Worm (Caenorhabditis elegans) whole organism, L3 larva: ENCODE measurements around the gene papl-1.

Experiments used
- R02D3.7 ChIP-seq: fragments of 150-350 bp; optimal IDR thresholded peaks from 2 replicates; lab custom pipeline; 2014; ENCODE audit warnings: missing biosample characterization, missing genetic modification characterization
- ZK546.5 ChIP-seq: sonication (generic microtip); optimal IDR thresholded peaks from 2 replicates; lab custom pipeline; 2017; ENCODE audit warnings: missing biosample characterization, missing genetic modification characterization
- aly-2 ChIP-seq: fragments of 150-350 bp; optimal IDR thresholded peaks from 2 replicates; lab custom pipeline; 2014; ENCODE audit warnings: missing biosample characterization, missing genetic modification characterization
- ama-1 ChIP-seq: fragments of 150-350 bp; optimal IDR thresholded peaks from 2 replicates; lab custom pipeline; 2018
- ceh-16 ChIP-seq: sonication (generic microtip); optimal IDR thresholded peaks from 2 replicates; lab custom pipeline; 2017; ENCODE audit warnings: missing biosample characterization, missing genetic modification characterization
- ceh-28 ChIP-seq: fragments of 150-350 bp; optimal IDR thresholded peaks from 2 replicates; lab custom pipeline; 2014; ENCODE audit warnings: missing biosample characterization, missing genetic modification reagents, missing genetic modification characterization
- ceh-82 ChIP-seq: fragments of 150-350 bp; optimal IDR thresholded peaks from 2 replicates; lab custom pipeline; 2014; ENCODE audit warnings: missing biosample characterization, missing genetic modification characterization
- ceh-9 ChIP-seq: sonication (generic microtip); optimal IDR thresholded peaks from 2 replicates; lab custom pipeline; 2018; ENCODE audit warnings: missing biosample characterization, missing genetic modification characterization
- egl-27 ChIP-seq: sonication (generic microtip); optimal IDR thresholded peaks from 4 replicates; lab custom pipeline; 2017; ENCODE audit warnings: missing biosample characterization, missing genetic modification reagents, missing genetic modification characterization
- egl-5 ChIP-seq: fragments of 150-350 bp; optimal IDR thresholded peaks from 2 replicates; lab custom pipeline; 2017; ENCODE audit warnings: missing biosample characterization, missing genetic modification reagents, missing genetic modification characterization, inconsistent platforms
- elt-1 ChIP-seq: fragments of 150-350 bp; optimal IDR thresholded peaks from 2 replicates; lab custom pipeline; 2014; ENCODE audit warnings: missing biosample characterization, missing genetic modification characterization
- elt-2 ChIP-seq: sonication (generic microtip); optimal IDR thresholded peaks from 2 replicates; lab custom pipeline; 2016; ENCODE audit warnings: missing genetic modification reagents, mild to moderate bottlenecking, missing genetic modification characterization, missing compliant biosample characterization
- eor-1 ChIP-seq, 2 experiments: fragments of 150-350 bp; optimal IDR thresholded peaks; 2 replicates each; lab custom pipeline; 2014 to 2018; ENCODE audit warnings: missing biosample characterization in 2 of 2, missing genetic modification characterization in 2 of 2
- fkh-10 ChIP-seq: sonication (generic microtip); optimal IDR thresholded peaks from 2 replicates; lab custom pipeline; 2017; ENCODE audit warnings: missing biosample characterization, missing genetic modification reagents, missing genetic modification characterization
- fos-1 ChIP-seq: fragments of 150-350 bp; optimal IDR thresholded peaks from 2 replicates; lab custom pipeline; 2014; ENCODE audit warnings: missing biosample characterization, missing genetic modification characterization
- jun-1 ChIP-seq: fragments of 150-350 bp; optimal IDR thresholded peaks from 2 replicates; lab custom pipeline; 2014; ENCODE audit warnings: missing biosample characterization, missing genetic modification reagents, missing genetic modification characterization
- lin-15B ChIP-seq: fragments of 150-350 bp; optimal IDR thresholded peaks from 2 replicates; lab custom pipeline; 2014; ENCODE audit warnings: missing biosample characterization, missing genetic modification characterization
- lin-39 ChIP-seq: fragments of 150-350 bp; optimal IDR thresholded peaks from 2 replicates; lab custom pipeline; 2018; ENCODE audit warnings: missing biosample characterization, missing genetic modification reagents, missing genetic modification characterization
- lsy-12 ChIP-seq: sonication (generic microtip); optimal IDR thresholded peaks from 2 replicates; lab custom pipeline; 2016; ENCODE audit warnings: mild to moderate bottlenecking, missing genetic modification characterization, missing compliant biosample characterization
- nfya-1 ChIP-seq: sonication (generic microtip); optimal IDR thresholded peaks from 2 replicates; lab custom pipeline; 2017; ENCODE audit warnings: missing genetic modification characterization, mild to moderate bottlenecking, missing compliant biosample characterization, antibody characterized with exemption, moderate library complexity; ENCODE audit not compliant: insufficient read depth
- nhr-11 ChIP-seq: fragments of 150-350 bp; optimal IDR thresholded peaks from 2 replicates; lab custom pipeline; 2014; ENCODE audit warnings: missing biosample characterization, missing genetic modification characterization
- nhr-12 ChIP-seq: fragments of 150-350 bp; optimal IDR thresholded peaks from 2 replicates; lab custom pipeline; 2014; ENCODE audit warnings: missing biosample characterization, missing genetic modification characterization
- nhr-23 ChIP-seq: fragments of 150-350 bp; optimal IDR thresholded peaks from 2 replicates; lab custom pipeline; 2014; ENCODE audit warnings: missing biosample characterization, missing genetic modification reagents, missing genetic modification characterization
- nhr-25 ChIP-seq: sonication (generic microtip); optimal IDR thresholded peaks from 2 replicates; lab custom pipeline; 2017; ENCODE audit warnings: missing biosample characterization, missing genetic modification characterization
- nhr-28 ChIP-seq: fragments of 150-350 bp; optimal IDR thresholded peaks from 2 replicates; lab custom pipeline; 2014; ENCODE audit warnings: missing biosample characterization, missing genetic modification characterization
- nhr-43 ChIP-seq: sonication (generic microtip); optimal IDR thresholded peaks from 2 replicates; lab custom pipeline; 2016; ENCODE audit warnings: mild to moderate bottlenecking, missing genetic modification characterization, missing compliant biosample characterization; ENCODE audit not compliant: poor library complexity, severe bottlenecking
- nhr-67 ChIP-seq: fragments of 150-350 bp; optimal IDR thresholded peaks from 2 replicates; lab custom pipeline; 2014; ENCODE audit warnings: missing biosample characterization, missing genetic modification characterization
- nhr-77 ChIP-seq: fragments of 150-350 bp; optimal IDR thresholded peaks from 2 replicates; lab custom pipeline; 2014; ENCODE audit warnings: missing biosample characterization, missing genetic modification characterization
- pha-4 ChIP-seq: fragments of 150-350 bp; optimal IDR thresholded peaks from 2 replicates; lab custom pipeline; 2014; ENCODE audit warnings: missing biosample characterization, missing genetic modification reagents, missing genetic modification characterization
- pqm-1 ChIP-seq: fragments of 150-350 bp; optimal IDR thresholded peaks from 2 replicates; lab custom pipeline; 2017; ENCODE audit warnings: missing biosample characterization, missing genetic modification characterization, inconsistent platforms
- sea-2 ChIP-seq: fragments of 150-350 bp; sonication (generic microtip); optimal IDR thresholded peaks from 4 replicates; lab custom pipeline; 2014; ENCODE audit warnings: missing biosample characterization, missing genetic modification reagents, missing genetic modification characterization
- snpc-4 ChIP-seq: fragments of 150-350 bp; optimal IDR thresholded peaks from 2 replicates; lab custom pipeline; 2014; ENCODE audit warnings: missing biosample characterization, missing genetic modification characterization
- tbx-2 ChIP-seq: sonication (generic microtip); optimal IDR thresholded peaks from 2 replicates; lab custom pipeline; 2016; ENCODE audit warnings: mild to moderate bottlenecking, missing genetic modification characterization, missing compliant biosample characterization
- unc-62 ChIP-seq: fragments of 150-350 bp; sonication (generic microtip); optimal IDR thresholded peaks from 4 replicates; lab custom pipeline; 2014; ENCODE audit warnings: missing biosample characterization, missing genetic modification reagents, missing genetic modification characterization
- zag-1 ChIP-seq: fragments of 150-350 bp; optimal IDR thresholded peaks from 2 replicates; lab custom pipeline; 2014; ENCODE audit warnings: missing biosample characterization, missing genetic modification characterization
- ztf-11 ChIP-seq: fragments of 150-350 bp; optimal IDR thresholded peaks from 2 replicates; lab custom pipeline; 2014; ENCODE audit warnings: missing biosample characterization, missing genetic modification characterization
- ztf-4 ChIP-seq: fragments of 150-350 bp; optimal IDR thresholded peaks from 2 replicates; lab custom pipeline; 2014; ENCODE audit warnings: missing biosample characterization, missing genetic modification characterization

The papl-1 gene

DNA sequence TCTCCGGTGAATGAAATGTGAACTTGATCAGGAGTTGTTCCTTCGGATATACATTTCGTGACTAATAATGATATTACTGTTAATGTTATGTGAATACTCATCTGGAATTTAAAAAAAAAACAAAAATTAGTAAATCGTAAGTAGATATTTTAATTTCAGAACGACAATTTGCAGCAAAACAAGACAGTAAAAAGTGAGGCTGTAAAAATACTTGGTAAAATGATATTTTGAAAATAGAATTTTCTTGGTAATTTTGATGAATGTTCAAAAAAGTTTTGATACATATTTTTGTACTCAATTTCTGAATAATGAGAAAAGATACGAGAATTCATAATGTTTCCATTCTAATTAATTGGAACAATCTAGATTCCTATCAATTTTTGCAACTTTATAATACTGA is at the start of gene papl-1:
TSS of gene papl-1 (minus strand) at position 101 of the 400 bp plus-strand sequence.
- TF ChIP-seq lin-39 (tag; lab: Kevin White, UChicago) (no peak), ceh-9 (tag; lab: Kevin White, UChicago) (no peak), nhr-25 (tag; lab: Kevin White, UChicago) (no peak), ztf-11 (tag; lab: Kevin White, UChicago) (no peak), R02D3.7 (tag; lab: Kevin White, UChicago) (no peak), lsy-12 (tag; lab: Kevin White, UChicago) (no peak), elt-1 (tag; lab: Kevin White, UChicago) (no peak), aly-2 (tag; lab: Kevin White, UChicago) (no peak), ceh-16 (no peak), nfya-1 (tag; lab: Kevin White, UChicago) (no peak), elt-2 (tag; lab: Kevin White, UChicago) (no peak)

DNA sequence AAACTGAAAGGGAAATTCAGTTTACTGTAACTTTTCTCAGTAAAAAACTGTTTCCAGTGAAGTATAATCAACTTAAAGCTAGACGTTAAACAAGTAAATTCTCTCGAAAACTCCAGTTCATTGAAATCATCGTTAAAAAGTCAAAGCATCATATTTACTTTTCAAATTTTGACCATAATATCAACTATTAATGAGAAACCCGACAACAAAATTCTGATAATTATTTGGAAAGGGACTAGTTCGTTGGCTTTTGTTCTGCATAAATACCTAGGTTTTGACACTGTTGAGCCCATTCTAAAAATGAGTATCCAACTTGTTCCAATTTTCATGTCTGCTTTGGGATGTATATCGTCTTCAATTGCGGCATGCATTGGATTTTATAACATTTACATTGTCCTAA is 46.6 kb upstream of the papl-1 start, which contains the start of gene ZC443.7:
TSS of gene ZC443.7 (plus strand) at position 301 of the 400 bp plus-strand sequence.
- TF ChIP-seq ZK546.5 (no peak), elt-1 (tag; lab: Kevin White, UChicago) (no peak), nhr-12 (tag; lab: Kevin White, UChicago) (no peak), nhr-77 (tag; lab: Kevin White, UChicago) (no peak), lin-39 (tag; lab: Kevin White, UChicago) (no peak), egl-5 (tag; lab: Kevin White, UChicago) (no peak), ceh-16 (no peak), zag-1 (no peak), eor-1 (tag; optimal IDR thresholded peaks at IDR 0.05; lab: Kevin White, UChicago) (no peak)

DNA sequence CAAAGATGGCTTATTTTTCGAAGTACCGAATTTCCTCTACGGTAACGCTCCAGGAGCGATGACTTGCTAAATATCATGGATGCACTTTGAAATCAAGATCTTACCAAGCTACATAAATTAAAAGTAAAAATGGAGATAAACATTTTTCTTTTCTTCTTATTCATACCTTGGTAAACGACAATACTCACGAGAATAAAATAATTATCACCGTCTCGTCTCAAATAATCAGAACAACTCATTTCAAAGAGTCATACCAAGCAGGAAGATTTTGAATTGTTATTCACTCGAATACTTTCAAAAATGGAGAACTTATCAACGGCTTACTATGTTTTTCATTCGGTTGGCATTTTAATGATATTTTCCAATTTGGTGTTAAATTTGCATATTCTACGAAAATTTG is 43.7 kb upstream of the papl-1 start, which contains the start of gene srbc-45:
TSS of gene srbc-45 (plus strand) at position 301 of the 400 bp plus-strand sequence.
- TF ChIP-seq nhr-28 (tag; lab: Kevin White, UChicago) (no peak), tbx-2 (tag; lab: Kevin White, UChicago) (no peak), egl-5 (tag; lab: Kevin White, UChicago) (no peak), nhr-67 (tag; lab: Kevin White, UChicago) (no peak), zag-1 (no peak), lin-15B (tag; lab: Kevin White, UChicago) (no peak), pha-4 (tag; lab: Kevin White, UChicago) (no peak), ama-1 (no peak), aly-2 (tag; lab: Kevin White, UChicago) (no peak), nhr-11 (tag; lab: Kevin White, UChicago) (no peak), fos-1 (tag; lab: Kevin White, UChicago) (no peak), nhr-77 (tag; lab: Kevin White, UChicago) (no peak)

DNA sequence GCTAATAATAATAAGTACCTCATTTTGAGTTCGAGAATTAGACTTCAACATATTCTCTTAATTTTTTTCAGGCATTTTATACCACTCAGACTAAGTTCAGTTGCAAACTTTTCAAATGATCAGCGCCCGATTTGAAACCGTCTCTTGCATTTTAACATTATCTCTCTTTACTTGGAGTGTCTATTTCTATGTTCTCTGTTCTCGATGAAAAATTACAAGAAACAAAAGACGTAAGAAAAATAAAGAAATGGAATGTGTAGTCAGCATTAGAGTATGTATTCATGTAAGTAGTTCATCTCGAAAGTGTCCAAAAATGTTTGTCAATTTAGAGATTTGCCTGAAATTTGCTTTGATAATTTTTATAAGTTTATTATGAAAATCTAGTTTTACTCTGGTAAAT is 40.6 kb upstream of the papl-1 start, which contains the start of gene ugt-3:
TSS of gene ugt-3 (minus strand) at position 101 of the 400 bp plus-strand sequence.
- TF ChIP-seq pha-4 (tag; lab: Kevin White, UChicago) = no peak
- no peak for TF ChIP-seq ceh-28 (tag; lab: Kevin White, UChicago)
- TF ChIP-seq elt-1 (tag; lab: Kevin White, UChicago) = no peak
- TF ChIP-seq fos-1 (tag; lab: Kevin White, UChicago) = no peak
- no peak for TF ChIP-seq fkh-10 (GFP tag; lab: Kevin White, UChicago)
- no peak for TF ChIP-seq ZK546.5
- no peak for TF ChIP-seq jun-1 (tag; lab: Kevin White, UChicago)
- TF ChIP-seq nhr-77 (tag; lab: Kevin White, UChicago) = no peak
- no peak for TF ChIP-seq tbx-2 (tag; lab: Kevin White, UChicago)
- TF ChIP-seq nhr-25 (tag; lab: Kevin White, UChicago) = no peak
- no peak for TF ChIP-seq R02D3.7 (tag; lab: Kevin White, UChicago)
- no peak for TF ChIP-seq pqm-1 (tag; lab: Kevin White, UChicago)
- no peak for TF ChIP-seq ztf-4 (tag; lab: Kevin White, UChicago)
- no peak for TF ChIP-seq unc-62
- TF ChIP-seq, all 47 proteins: peak for 0

DNA sequence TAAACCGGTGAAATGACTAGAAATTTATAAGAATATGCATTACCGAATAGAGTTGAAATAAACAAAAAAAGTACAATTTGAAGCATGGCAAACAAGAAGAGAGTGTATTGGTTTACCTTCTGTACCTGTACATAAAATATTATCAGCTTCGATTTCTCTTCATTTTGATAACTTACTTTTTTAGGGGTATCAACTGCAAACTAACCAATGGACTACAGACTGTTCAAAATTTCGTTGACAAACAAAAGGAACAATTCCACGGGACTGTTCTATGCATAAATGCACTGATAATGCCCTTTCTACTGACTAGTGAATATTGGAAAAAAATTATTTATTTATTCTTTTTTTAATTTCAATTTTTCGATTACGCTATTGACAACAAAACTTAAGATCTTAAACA is 38.4 kb upstream of the papl-1 start, which contains the start of gene ugt-6:
TSS of gene ugt-6 (minus strand) at position 233 of the 400 bp plus-strand sequence.
- TF ChIP-seq eor-1 (tag; optimal IDR thresholded peaks at IDR 0.05; lab: Kevin White, UChicago) (no peak), lin-39 (tag; lab: Kevin White, UChicago) (no peak), pqm-1 (tag; lab: Kevin White, UChicago) (peak; percentile 9), snpc-4 (tag; lab: Kevin White, UChicago) (no peak), fkh-10 (GFP tag; lab: Kevin White, UChicago) (no peak), sea-2 (GFP tag; lab: Kevin White, UChicago) (no peak), nhr-43 (tag; lab: Kevin White, UChicago) (no peak), egl-27 (tag; lab: Kevin White, UChicago) (no peak), fos-1 (tag; lab: Kevin White, UChicago) (no peak), elt-2 (tag; lab: Kevin White, UChicago) (peak; percentile 22), nhr-23 (tag; lab: Kevin White, UChicago) (no peak), ceh-82 (tag; lab: Kevin White, UChicago) (no peak)
